Worm (Caenorhabditis elegans) whole organism, young adult: ENCODE results near the gene srab-2.

Experiments
- B0261.1 ChIP-seq: sonication (generic microtip); optimal IDR thresholded peaks from 2 replicates; lab custom pipeline; 2016; ENCODE audit warnings: mild to moderate bottlenecking, missing genetic modification characterization, moderate library complexity, missing compliant biosample characterization
- B0336.3 ChIP-seq: fragments of 200-800 bp; sonication (Bioruptor generic); IDR thresholded peaks from 2 replicates; pipeline ENCODE4 v1.3.6; 2022; ENCODE audit warnings: missing genetic modification characterization, missing compliant biosample characterization
- F22D6.2 ChIP-seq: sonication (generic microtip); optimal IDR thresholded peaks from 2 replicates; lab custom pipeline; 2016; ENCODE audit warnings: mild to moderate bottlenecking, missing genetic modification characterization, missing compliant biosample characterization
- F49E8.2 ChIP-seq: sonication (generic microtip); optimal IDR thresholded peaks from 3 replicates; lab custom pipeline; 2017; ENCODE audit warnings: missing genetic modification characterization, mild to moderate bottlenecking, missing compliant biosample characterization, antibody characterized with exemption, moderate library complexity; ENCODE audit not compliant: insufficient read depth
- F57A8.1 ChIP-seq: fragments of 200-800 bp; sonication (Bioruptor generic); optimal IDR thresholded peaks from 2 replicates; lab custom pipeline; 2018; ENCODE audit warnings: mild to moderate bottlenecking, missing genetic modification characterization, moderate library complexity, missing compliant biosample characterization
- T07F8.4 ChIP-seq: sonication (generic microtip); optimal IDR thresholded peaks from 2 replicates; lab custom pipeline; 2016; ENCODE audit warnings: mild to moderate bottlenecking, missing genetic modification characterization, moderate library complexity, missing compliant biosample characterization
- Y53G8AR.9 ChIP-seq: fragments of 200-800 bp; sonication (Bioruptor generic); conservative IDR thresholded peaks from 2 replicates; pipeline ENCODE4 v1.3.6; 2022; ENCODE audit warnings: missing genetic modification reagents, missing genetic modification characterization, missing compliant biosample characterization
- ZK185.1 ChIP-seq: sonication (generic microtip); optimal IDR thresholded peaks from 2 replicates; lab custom pipeline; 2016; ENCODE audit warnings: mild to moderate bottlenecking, missing genetic modification characterization, missing compliant biosample characterization; ENCODE audit not compliant: poor library complexity, severe bottlenecking
- akir-1 ChIP-seq: fragments of 200-800 bp; sonication (Bioruptor generic); optimal IDR thresholded peaks from 2 replicates; lab custom pipeline; 2018; ENCODE audit warnings: mild to moderate bottlenecking, missing genetic modification characterization, moderate library complexity, missing compliant biosample characterization
- athp-1 ChIP-seq: sonication (generic microtip); optimal IDR thresholded peaks from 2 replicates; lab custom pipeline; 2017; ENCODE audit warnings: mild to moderate bottlenecking, missing genetic modification characterization, missing compliant biosample characterization
- attf-6 ChIP-seq: fragments of 200-800 bp; sonication (Bioruptor generic); IDR thresholded peaks from 2 replicates; pipeline ENCODE4 v1.3.6; 2022; ENCODE audit warnings: missing genetic modification reagents, missing genetic modification characterization, missing compliant biosample characterization
- bed-1 ChIP-seq: fragments of 200-800 bp; sonication (Bioruptor generic); IDR thresholded peaks from 2 replicates; pipeline ENCODE4 v1.3.6; 2022; ENCODE audit warnings: missing genetic modification reagents, missing genetic modification characterization, missing compliant biosample characterization
- ccch-3 ChIP-seq: fragments of 200-800 bp; sonication (Bioruptor generic); optimal IDR thresholded peaks from 2 replicates; lab custom pipeline; 2018; ENCODE audit warnings: mild to moderate bottlenecking, missing genetic modification characterization, missing compliant biosample characterization
- ceh-100 ChIP-seq: fragments of 200-800 bp; sonication (Bioruptor generic); IDR thresholded peaks from 2 replicates; pipeline ENCODE4 v1.3.6; 2022; ENCODE audit warnings: missing genetic modification reagents, missing genetic modification characterization, missing compliant biosample characterization
- ceh-91 ChIP-seq: fragments of 200-800 bp; sonication (Bioruptor generic); IDR thresholded peaks from 2 replicates; pipeline ENCODE4 v1.3.6; 2022; ENCODE audit warnings: missing genetic modification reagents, missing genetic modification characterization, missing compliant biosample characterization
- chd-7 ChIP-seq: sonication (generic microtip); optimal IDR thresholded peaks from 2 replicates; lab custom pipeline; 2016; ENCODE audit warnings: mild to moderate bottlenecking, missing genetic modification characterization, moderate library complexity, missing compliant biosample characterization
- dpl-1 ChIP-seq: fragments of 150-350 bp; optimal IDR thresholded peaks from 2 replicates; lab custom pipeline; 2014; ENCODE audit warnings: missing biosample characterization, missing genetic modification reagents, missing genetic modification characterization
- efl-1 ChIP-seq: fragments of 150-350 bp; optimal IDR thresholded peaks from 2 replicates; lab custom pipeline; 2014; ENCODE audit warnings: missing biosample characterization, missing genetic modification reagents, missing genetic modification characterization
- egrh-3 ChIP-seq: fragments of 200-800 bp; sonication (Bioruptor generic); IDR thresholded peaks from 2 replicates; pipeline ENCODE4 v1.3.6; 2022; ENCODE audit warnings: missing genetic modification reagents, missing genetic modification characterization, missing compliant biosample characterization
- ekl-4 ChIP-seq: fragments of 200-800 bp; sonication (Bioruptor generic); IDR thresholded peaks from 2 replicates; pipeline ENCODE4 v1.3.6; 2022; ENCODE audit warnings: missing genetic modification reagents, missing genetic modification characterization, missing compliant biosample characterization
- hlh-12 ChIP-seq: sonication (generic microtip); optimal IDR thresholded peaks from 2 replicates; lab custom pipeline; 2016; ENCODE audit warnings: missing genetic modification characterization, missing compliant biosample characterization
- lag-1 ChIP-seq: fragments of 200-800 bp; sonication (Bioruptor generic); IDR thresholded peaks from 2 replicates; pipeline ENCODE4 v1.3.6; 2022; ENCODE audit warnings: missing genetic modification reagents, missing genetic modification characterization, missing compliant biosample characterization
- lin-26 ChIP-seq: fragments of 200-800 bp; sonication (Bioruptor generic); IDR thresholded peaks from 2 replicates; pipeline ENCODE4 v1.3.6; 2022; ENCODE audit warnings: missing genetic modification reagents, missing genetic modification characterization, missing compliant biosample characterization
- madf-8 ChIP-seq: fragments of 200-800 bp; sonication (Bioruptor generic); conservative IDR thresholded peaks from 2 replicates; pipeline ENCODE4 v1.3.6; 2022; ENCODE audit warnings: missing genetic modification reagents, missing genetic modification characterization, missing compliant biosample characterization
- mcd-1 ChIP-seq: fragments of 200-800 bp; sonication (Bioruptor generic); IDR thresholded peaks from 2 replicates; pipeline ENCODE4 v1.3.6; 2022; ENCODE audit warnings: missing genetic modification reagents, missing genetic modification characterization, missing compliant biosample characterization
- mel-28 ChIP-seq: sonication (generic microtip); optimal IDR thresholded peaks from 2 replicates; lab custom pipeline; 2016; ENCODE audit warnings: borderline replicate concordance, mild to moderate bottlenecking, missing genetic modification characterization, missing compliant biosample characterization
- nfya-1 ChIP-seq: sonication (generic microtip); optimal IDR thresholded peaks from 2 replicates; lab custom pipeline; 2017; ENCODE audit warnings: antibody characterized with exemption, missing compliant biosample characterization, missing genetic modification characterization, borderline replicate concordance; ENCODE audit not compliant: insufficient read depth
- nfyb-1 ChIP-seq: fragments of 200-800 bp; sonication (Bioruptor generic); IDR thresholded peaks from 2 replicates; pipeline ENCODE4 v1.3.6; 2022; ENCODE audit warnings: missing genetic modification reagents, missing genetic modification characterization, missing compliant biosample characterization
- nhr-179 ChIP-seq: sonication (generic microtip); optimal IDR thresholded peaks from 2 replicates; lab custom pipeline; 2016; ENCODE audit warnings: mild to moderate bottlenecking, missing genetic modification characterization, missing compliant biosample characterization
- nhr-80 ChIP-seq: sonication (generic microtip); optimal IDR thresholded peaks from 2 replicates; lab custom pipeline; 2016; ENCODE audit warnings: missing genetic modification characterization, missing compliant biosample characterization
- pbrm-1 ChIP-seq: fragments of 200-800 bp; sonication (Bioruptor generic); IDR thresholded peaks from 2 replicates; pipeline ENCODE4 v1.3.6; 2022; ENCODE audit warnings: missing genetic modification reagents, missing genetic modification characterization, missing compliant biosample characterization
- pha-4 ChIP-seq: fragments of 150-350 bp; sonication (generic microtip); optimal IDR thresholded peaks from 2 replicates; lab custom pipeline; 2014; ENCODE audit warnings: missing biosample characterization, missing genetic modification reagents, missing genetic modification characterization
- rcor-1 ChIP-seq: fragments of 200-800 bp; sonication (Bioruptor generic); IDR thresholded peaks from 2 replicates; pipeline ENCODE4 v1.3.6; 2022; ENCODE audit warnings: missing genetic modification reagents, missing genetic modification characterization, missing compliant biosample characterization
- rec-8 ChIP-seq, 2 experiments: sonication (generic microtip); optimal IDR thresholded peaks; 2 replicates each; lab custom pipeline; 2016; ENCODE audit warnings: mild to moderate bottlenecking in 2 of 2, missing genetic modification characterization in 2 of 2, missing genetic modification reagents in 2 of 2, missing genotype in 2 of 2, missing biosample characterization in 1 of 2, missing compliant biosample characterization in 1 of 2, moderate library complexity in 1 of 2
- sdz-38 ChIP-seq: sonication (generic microtip); optimal IDR thresholded peaks from 2 replicates; lab custom pipeline; 2016; ENCODE audit warnings: missing genotype, missing genetic modification characterization, missing compliant biosample characterization
- somi-1 ChIP-seq: fragments of 200-800 bp; sonication (Bioruptor generic); optimal IDR thresholded peaks from 2 replicates; lab custom pipeline; 2018; ENCODE audit warnings: mild to moderate bottlenecking, missing genetic modification characterization, missing compliant biosample characterization
- xnd-1 ChIP-seq: sonication (generic microtip); optimal IDR thresholded peaks from 2 replicates; lab custom pipeline; 2016; ENCODE audit warnings: missing genotype, missing genetic modification reagents, missing genetic modification characterization, missing compliant biosample characterization

Gene srab-2

DNA sequence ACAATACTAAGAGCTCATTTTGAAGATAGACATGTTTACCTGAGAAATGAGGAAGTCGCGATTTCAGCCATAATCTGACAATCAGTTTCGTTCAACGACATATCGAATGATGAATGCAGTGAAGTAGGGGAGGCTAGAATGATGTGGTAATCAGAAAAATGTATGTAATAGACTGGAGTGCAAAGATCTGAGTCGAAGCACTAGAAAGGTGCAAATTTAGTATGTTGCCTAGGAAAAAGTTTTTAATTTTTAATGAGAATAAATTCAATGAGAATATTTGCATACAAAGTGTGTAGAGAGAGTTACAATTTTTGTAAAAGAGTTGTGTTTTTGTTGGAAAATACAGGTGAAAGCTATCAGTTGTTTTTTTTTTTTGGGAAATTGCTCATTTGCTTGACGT is at the start of gene srab-2:
srab-2 (minus strand) TSS at position 101 of the 400 bp plus-strand sequence.
- no peak for TF ChIP-seq somi-1 (GFP tag; lab: Kevin White, UChicago)
- TF ChIP-seq ceh-100 (GFP tag; lab: Robert Waterston, UW), result no peak
- no peak for TF ChIP-seq bed-1
- TF ChIP-seq ekl-4 (GFP tag; lab: Robert Waterston, UW), result no peak
- TF ChIP-seq akir-1 (GFP tag; lab: Kevin White, UChicago), result no peak
- no peak for TF ChIP-seq ccch-3 (GFP tag; lab: Kevin White, UChicago)
- no peak for TF ChIP-seq F57A8.1 (GFP tag; lab: Kevin White, UChicago)
- no peak for TF ChIP-seq lin-26 (GFP tag; lab: Robert Waterston, UW)
- no peak for TF ChIP-seq lag-1 (GFP tag; lab: Robert Waterston, UW)

DNA sequence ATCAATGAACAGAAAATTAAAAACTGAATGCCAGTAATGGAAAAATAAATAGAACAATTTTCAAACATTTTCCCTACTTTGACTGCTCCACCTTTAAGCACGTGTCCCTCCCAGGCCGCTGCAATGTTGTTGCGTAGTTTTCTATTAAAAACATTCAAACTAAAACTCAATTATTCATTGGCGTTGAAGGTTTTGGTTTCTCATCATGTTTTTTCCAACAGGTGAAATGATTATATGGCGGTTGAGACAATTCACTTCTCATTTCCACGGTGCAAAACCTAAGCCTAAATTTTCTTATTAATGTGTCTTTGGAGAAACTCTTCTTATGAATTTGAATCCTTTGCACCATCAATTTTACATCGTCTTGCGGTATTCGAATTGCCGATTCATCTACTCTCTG is 46.0 kb upstream of the srab-2 start, which contains the start of gene srh-130:
srh-130 (plus strand) TSS at position 301 of the 400 bp plus-strand sequence.
- TF ChIP-seq nhr-179, result no peak
- no peak for TF ChIP-seq F22D6.2 (tag; lab: Kevin White, UChicago)
- no peak for TF ChIP-seq akir-1 (GFP tag; lab: Kevin White, UChicago)
- no peak for TF ChIP-seq ceh-100 (GFP tag; lab: Robert Waterston, UW)
- TF ChIP-seq mcd-1, result no peak
- TF ChIP-seq egrh-3 (GFP tag; lab: Robert Waterston, UW), result no peak
- TF ChIP-seq bed-1, result no peak
- TF ChIP-seq F57A8.1 (GFP tag; lab: Kevin White, UChicago), result no peak
- TF ChIP-seq rec-8 (tag; optimal IDR thresholded peaks at IDR 0.05; lab: Kevin White, UChicago), result no peak
- TF ChIP-seq mel-28, result no peak
- no peak for TF ChIP-seq ZK185.1 (tag; lab: Kevin White, UChicago)
- no peak for TF ChIP-seq nfyb-1 (GFP tag; lab: Robert Waterston, UW)
- TF ChIP-seq sdz-38 (tag; lab: Kevin White, UChicago), result no peak
- TF ChIP-seq, all 124 proteins: peak for 0

DNA sequence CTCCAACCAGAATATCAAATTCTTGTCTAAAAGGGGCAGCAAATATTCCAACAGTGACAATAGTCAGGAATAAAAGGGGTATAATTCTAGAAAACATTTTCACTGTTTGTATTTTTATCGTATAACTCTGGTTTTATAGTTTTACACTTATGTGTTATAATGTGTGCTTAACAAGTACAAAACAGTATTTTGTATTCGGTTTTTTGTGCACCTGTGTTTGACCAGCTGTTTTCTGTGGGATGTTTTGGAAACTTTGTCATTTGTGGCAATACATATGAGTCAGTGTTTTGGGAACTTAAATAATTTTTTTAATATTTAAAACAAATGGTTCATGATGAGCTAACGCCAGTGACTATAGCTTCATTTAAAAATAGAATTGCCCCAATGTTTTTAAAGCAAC is 41.6 kb upstream of the srab-2 start, which contains the start of gene F14F9.6:
F14F9.6 (minus strand) TSS at position 101 of the 400 bp plus-strand sequence.
- TF ChIP-seq ceh-100 (GFP tag; lab: Robert Waterston, UW) (no peak), bed-1 (no peak), pbrm-1 (no peak)

DNA sequence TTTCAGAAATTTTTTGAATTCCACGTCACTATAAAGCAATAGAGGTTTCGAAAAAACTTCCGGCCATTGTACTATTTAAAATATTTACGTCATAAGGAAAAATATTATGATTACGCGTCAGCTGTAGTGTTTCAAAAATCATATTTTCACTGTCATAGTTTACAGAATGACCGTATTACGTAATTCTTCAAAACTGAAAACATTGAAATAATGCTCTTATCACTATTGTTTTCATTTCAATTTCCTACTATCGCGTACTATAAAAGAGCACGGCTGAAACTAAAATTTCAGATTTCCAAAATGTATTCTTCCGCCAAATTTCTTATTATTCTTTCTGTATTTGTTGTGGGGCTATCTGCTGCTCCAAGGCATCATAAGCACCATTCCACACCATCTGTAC is 39.7 kb upstream of the srab-2 start, which contains the start of gene F14F9.2:
F14F9.2 (plus strand) TSS at position 301 of the 400 bp plus-strand sequence.
- TF ChIP-seq B0261.1 (tag; lab: Kevin White, UChicago), result no peak
- no peak for TF ChIP-seq pha-4
- TF ChIP-seq ceh-91 (GFP tag; lab: Robert Waterston, UW), result no peak
- TF ChIP-seq B0336.3 (GFP tag; lab: Robert Waterston, UW), result no peak
- no peak for TF ChIP-seq T07F8.4 (tag; lab: Kevin White, UChicago)
- no peak for TF ChIP-seq F49E8.2 (tag; lab: Kevin White, UChicago)
- no peak for TF ChIP-seq chd-7
- TF ChIP-seq nfya-1, result no peak
- no peak for TF ChIP-seq hlh-12
- no peak for TF ChIP-seq ccch-3 (GFP tag; lab: Kevin White, UChicago)
- no peak for TF ChIP-seq athp-1
- TF ChIP-seq lin-26 (GFP tag; lab: Robert Waterston, UW), result no peak
- TF ChIP-seq, all 124 proteins: peak for 0

DNA sequence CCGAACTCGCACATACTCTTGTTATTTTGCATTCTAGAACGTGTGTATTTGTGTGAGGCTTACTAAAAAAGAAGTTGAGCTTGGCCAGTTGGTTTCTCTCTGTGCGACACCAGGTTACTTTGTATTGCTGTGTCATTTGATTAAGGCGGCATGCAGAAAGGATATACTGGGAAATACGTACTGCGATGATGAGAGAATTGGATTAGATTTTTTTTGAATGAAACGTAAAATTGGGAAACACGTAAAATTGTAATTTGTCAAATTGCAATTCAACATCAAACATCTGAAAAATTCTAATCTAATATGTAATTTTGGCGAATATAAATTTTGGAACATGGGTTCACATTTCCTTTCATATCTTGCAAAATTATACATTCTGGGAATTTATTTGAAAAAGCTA is 39.0 kb upstream of the srab-2 start, which contains the start of gene srh-129:
srh-129 (minus strand) TSS at position 101 of the 400 bp plus-strand sequence.
- no peak for TF ChIP-seq efl-1
- TF ChIP-seq nhr-80 (tag; lab: Kevin White, UChicago), result no peak
- no peak for TF ChIP-seq attf-6 (GFP tag; lab: Robert Waterston, UW)
- TF ChIP-seq Y53G8AR.9, result no peak
- TF ChIP-seq madf-8, result no peak
- no peak for TF ChIP-seq ceh-100 (GFP tag; lab: Robert Waterston, UW)
- TF ChIP-seq rcor-1, result no peak
- no peak for TF ChIP-seq dpl-1 (GFP tag; lab: Kevin White, UChicago)
- no peak for TF ChIP-seq xnd-1
